Worm (Caenorhabditis elegans) whole organism, L1 larva: ENCODE data around the gene C07A9.10.
A peak's percentile ranks its signal among the peaks of the same experiment; 100 is the strongest.

Experiments
- C04F5.9 ChIP-seq: sonication (generic microtip); optimal IDR thresholded peaks from 2 replicates; lab custom pipeline; 2016; ENCODE audit warnings: missing genetic modification characterization, missing compliant biosample characterization
- C16A3.4 ChIP-seq: fragments of 150-350 bp; optimal IDR thresholded peaks from 2 replicates; lab custom pipeline; 2014; ENCODE audit warnings: missing biosample characterization, missing genetic modification characterization
- C34B4.2 ChIP-seq: sonication (generic microtip); optimal IDR thresholded peaks from 2 replicates; lab custom pipeline; 2017; ENCODE audit warnings: mild to moderate bottlenecking, missing genetic modification characterization, missing compliant biosample characterization
- F16B12.6 ChIP-seq: fragments of 150-350 bp; optimal IDR thresholded peaks from 2 replicates; lab custom pipeline; 2014; ENCODE audit warnings: missing biosample characterization, missing genetic modification characterization
- Y116A8C.19 ChIP-seq: sonication (generic microtip); optimal IDR thresholded peaks from 2 replicates; lab custom pipeline; 2016; ENCODE audit warnings: missing compliant biosample characterization, missing genetic modification characterization, borderline replicate concordance
- alr-1 ChIP-seq: fragments of 200-800 bp; sonication (Bioruptor generic); optimal IDR thresholded peaks from 2 replicates; lab custom pipeline; 2018; ENCODE audit warnings: borderline replicate concordance, mild to moderate bottlenecking, missing genetic modification characterization, missing compliant biosample characterization
- ceh-63 ChIP-seq: fragments of 200-800 bp; sonication (Bioruptor generic); optimal IDR thresholded peaks from 2 replicates; lab custom pipeline; 2018; ENCODE audit warnings: mild to moderate bottlenecking, missing genetic modification characterization, missing compliant biosample characterization
- ceh-8 ChIP-seq: fragments of 200-800 bp; sonication (Bioruptor generic); optimal IDR thresholded peaks from 2 replicates; lab custom pipeline; 2018; ENCODE audit warnings: mild to moderate bottlenecking, missing genetic modification characterization, moderate library complexity, missing compliant biosample characterization
- efl-1 ChIP-seq, 4 experiments: fragments of 150-350 bp; optimal IDR thresholded peaks in 3 of 4; peaks in 1 of 4; 1 replicate in 1 of 4; 2 replicates in 3 of 4; lab custom pipeline; 2014; ENCODE audit warnings: missing biosample characterization in 2 of 4, missing genetic modification characterization in 2 of 4, missing genetic modification reagents in 2 of 4
- egl-13 ChIP-seq: sonication (generic microtip); optimal IDR thresholded peaks from 2 replicates; lab custom pipeline; 2016; ENCODE audit warnings: missing genotype, missing genetic modification reagents, missing genetic modification characterization, missing compliant biosample characterization
- elt-2 ChIP-seq: sonication (generic microtip); optimal IDR thresholded peaks from 2 replicates; lab custom pipeline; 2016; ENCODE audit warnings: missing genetic modification characterization, mild to moderate bottlenecking, inconsistent platforms, missing compliant biosample characterization, missing genetic modification reagents
- elt-3 ChIP-seq, 6 experiments: fragments of 150-350 bp in 1 of 6; sonication (generic microtip); optimal IDR thresholded peaks; 2 replicates each; lab custom pipeline; 2017 to 2018; ENCODE audit warnings: missing biosample characterization in 6 of 6, missing genetic modification characterization in 6 of 6, inconsistent platforms in 1 of 6
- hlh-17 ChIP-seq: fragments of 200-800 bp; sonication (Bioruptor generic); optimal IDR thresholded peaks from 2 replicates; lab custom pipeline; 2018; ENCODE audit warnings: missing genetic modification characterization, mild to moderate bottlenecking, missing compliant biosample characterization, moderate library complexity, borderline replicate concordance
- irx-1 ChIP-seq: sonication (generic microtip); optimal IDR thresholded peaks from 2 replicates; lab custom pipeline; 2016; ENCODE audit warnings: missing genetic modification characterization, missing compliant biosample characterization
- isw-1 ChIP-seq: fragments of 200-800 bp; sonication (Bioruptor generic); IDR thresholded peaks from 2 replicates; pipeline ENCODE4 v1.3.6; 2022; ENCODE audit warnings: missing genetic modification characterization, missing compliant biosample characterization
- jun-1 ChIP-seq: fragments of 150-350 bp; optimal IDR thresholded peaks from 2 replicates; lab custom pipeline; 2014; ENCODE audit warnings: missing biosample characterization, missing genetic modification reagents, missing genetic modification characterization
- lin-13 ChIP-seq: fragments of 150-350 bp; optimal IDR thresholded peaks from 2 replicates; lab custom pipeline; 2014; ENCODE audit warnings: missing biosample characterization, missing genetic modification reagents, missing genetic modification characterization
- lin-14 ChIP-seq: fragments of 200-800 bp; sonication (Bioruptor generic); optimal IDR thresholded peaks from 2 replicates; lab custom pipeline; 2018; ENCODE audit warnings: mild to moderate bottlenecking, missing genetic modification characterization, moderate library complexity, missing compliant biosample characterization
- lin-35 ChIP-seq, 2 experiments: fragments of 150-350 bp; optimal IDR thresholded peaks; 2 replicates each; lab custom pipeline; 2014; ENCODE audit warnings: missing biosample characterization in 2 of 2, missing genetic modification characterization in 2 of 2, missing genetic modification reagents in 2 of 2
- lin-39 ChIP-seq: fragments of 150-350 bp; optimal IDR thresholded peaks from 2 replicates; lab custom pipeline; 2014; ENCODE audit warnings: missing biosample characterization, missing genetic modification reagents, missing genetic modification characterization
- lir-3 ChIP-seq: sonication (generic microtip); optimal IDR thresholded peaks from 2 replicates; lab custom pipeline; 2016; ENCODE audit warnings: mild to moderate bottlenecking, missing genetic modification characterization, moderate library complexity, missing compliant biosample characterization; ENCODE audit not compliant: poor library complexity
- lsy-2 ChIP-seq, 2 experiments: fragments of 150-350 bp; optimal IDR thresholded peaks; 2 replicates each; lab custom pipeline; 2014; ENCODE audit warnings: missing biosample characterization in 2 of 2, missing genetic modification characterization in 2 of 2
- mep-1 ChIP-seq: fragments of 150-350 bp; optimal IDR thresholded peaks from 2 replicates; lab custom pipeline; 2014; ENCODE audit warnings: missing biosample characterization, missing genetic modification characterization
- nhr-11 ChIP-seq: fragments of 150-350 bp; optimal IDR thresholded peaks from 2 replicates; lab custom pipeline; 2014; ENCODE audit warnings: missing biosample characterization, missing genetic modification characterization
- nhr-19 ChIP-seq: fragments of 200-800 bp; sonication (Bioruptor generic); conservative IDR thresholded peaks from 2 replicates; pipeline ENCODE4 v1.3.6; 2022; ENCODE audit warnings: missing genetic modification characterization, missing compliant biosample characterization
- nhr-237 ChIP-seq: fragments of 150-350 bp; optimal IDR thresholded peaks from 2 replicates; lab custom pipeline; 2014; ENCODE audit warnings: missing biosample characterization, missing genetic modification characterization
- nhr-28 ChIP-seq: fragments of 150-350 bp; optimal IDR thresholded peaks from 2 replicates; lab custom pipeline; 2014; ENCODE audit warnings: missing biosample characterization, missing genetic modification characterization
- nhr-47 ChIP-seq: sonication (generic microtip); optimal IDR thresholded peaks from 2 replicates; lab custom pipeline; 2016; ENCODE audit warnings: mild to moderate bottlenecking, missing genetic modification characterization, moderate library complexity, missing compliant biosample characterization
- nhr-76 ChIP-seq: sonication (generic microtip); optimal IDR thresholded peaks from 2 replicates; lab custom pipeline; 2017; ENCODE audit warnings: missing biosample characterization, missing genetic modification characterization
- nhr-77 ChIP-seq: fragments of 150-350 bp; optimal IDR thresholded peaks from 2 replicates; lab custom pipeline; 2014; ENCODE audit warnings: missing biosample characterization, missing genetic modification characterization
- nhr-84 ChIP-seq: sonication (generic microtip); optimal IDR thresholded peaks from 2 replicates; lab custom pipeline; 2017; ENCODE audit warnings: missing biosample characterization, missing genetic modification characterization
- nhr-85 ChIP-seq: sonication (generic microtip); peaks from one replicate; lab custom pipeline; 2016; ENCODE audit warnings: missing genetic modification characterization, inconsistent platforms, missing compliant biosample characterization
- nhr-90 ChIP-seq: sonication (generic microtip); optimal IDR thresholded peaks from 2 replicates; lab custom pipeline; 2016; ENCODE audit warnings: mild to moderate bottlenecking, missing genetic modification characterization, missing compliant biosample characterization; ENCODE audit not compliant: poor library complexity
- pax-3 ChIP-seq: fragments of 200-800 bp; sonication (Bioruptor generic); optimal IDR thresholded peaks from 2 replicates; lab custom pipeline; 2018; ENCODE audit warnings: mild to moderate bottlenecking, missing genetic modification characterization, moderate library complexity, missing compliant biosample characterization
- snpc-4 ChIP-seq: fragments of 150-350 bp; optimal IDR thresholded peaks from 2 replicates; lab custom pipeline; 2014; ENCODE audit warnings: missing biosample characterization, missing genetic modification characterization
- snu-23 ChIP-seq: sonication (generic microtip); optimal IDR thresholded peaks from 2 replicates; lab custom pipeline; 2016; ENCODE audit warnings: missing genetic modification characterization, missing compliant biosample characterization
- sox-4 ChIP-seq: sonication (generic microtip); optimal IDR thresholded peaks from 2 replicates; lab custom pipeline; 2016; ENCODE audit warnings: missing genetic modification characterization, missing compliant biosample characterization
- sptf-1 ChIP-seq: fragments of 150-350 bp; optimal IDR thresholded peaks from 2 replicates; lab custom pipeline; 2014; ENCODE audit warnings: missing biosample characterization, missing genetic modification characterization
- sup-37 ChIP-seq: fragments of 200-800 bp; sonication (Bioruptor generic); optimal IDR thresholded peaks from 2 replicates; lab custom pipeline; 2018; ENCODE audit warnings: mild to moderate bottlenecking, missing genetic modification characterization, missing compliant biosample characterization
- swsn-7 ChIP-seq: sonication (generic microtip); optimal IDR thresholded peaks from 2 replicates; lab custom pipeline; 2016; ENCODE audit warnings: missing genetic modification characterization, missing compliant biosample characterization
- tbx-2 ChIP-seq: sonication (generic microtip); optimal IDR thresholded peaks from 2 replicates; lab custom pipeline; 2016; ENCODE audit warnings: missing genetic modification characterization, missing compliant biosample characterization
- tlp-1 ChIP-seq: fragments of 150-350 bp; optimal IDR thresholded peaks from 2 replicates; lab custom pipeline; 2014; ENCODE audit warnings: missing biosample characterization, missing genetic modification characterization
- unc-130 ChIP-seq: fragments of 150-350 bp; optimal IDR thresholded peaks from 2 replicates; lab custom pipeline; 2017; ENCODE audit warnings: missing biosample characterization, missing genetic modification characterization, inconsistent platforms
- unc-86 ChIP-seq: sonication (generic microtip); optimal IDR thresholded peaks from 2 replicates; lab custom pipeline; 2016; ENCODE audit warnings: missing genetic modification characterization, missing compliant biosample characterization
- unc-98 ChIP-seq: fragments of 200-800 bp; sonication (Bioruptor generic); IDR thresholded peaks from 2 replicates; pipeline ENCODE4 v1.3.6; 2022; ENCODE audit warnings: missing genetic modification characterization, missing compliant biosample characterization
- xbp-1 ChIP-seq: sonication (generic microtip); optimal IDR thresholded peaks from 2 replicates; lab custom pipeline; 2016; ENCODE audit warnings: missing genetic modification characterization, missing compliant biosample characterization
- zag-1 ChIP-seq: fragments of 150-350 bp; optimal IDR thresholded peaks from 2 replicates; lab custom pipeline; 2014; ENCODE audit warnings: missing biosample characterization, missing genetic modification characterization
- zip-4 ChIP-seq: fragments of 200-800 bp; sonication (Bioruptor generic); optimal IDR thresholded peaks from 2 replicates; lab custom pipeline; 2018; ENCODE audit warnings: mild to moderate bottlenecking, missing genetic modification characterization, moderate library complexity, missing compliant biosample characterization
- ztf-11 ChIP-seq, 2 experiments: sonication (generic microtip); optimal IDR thresholded peaks; 2 replicates each; lab custom pipeline; 2016 to 2017; ENCODE audit warnings: missing genetic modification characterization in 2 of 2, missing biosample characterization in 1 of 2, missing compliant biosample characterization in 1 of 2

Gene C07A9.10

DNA sequence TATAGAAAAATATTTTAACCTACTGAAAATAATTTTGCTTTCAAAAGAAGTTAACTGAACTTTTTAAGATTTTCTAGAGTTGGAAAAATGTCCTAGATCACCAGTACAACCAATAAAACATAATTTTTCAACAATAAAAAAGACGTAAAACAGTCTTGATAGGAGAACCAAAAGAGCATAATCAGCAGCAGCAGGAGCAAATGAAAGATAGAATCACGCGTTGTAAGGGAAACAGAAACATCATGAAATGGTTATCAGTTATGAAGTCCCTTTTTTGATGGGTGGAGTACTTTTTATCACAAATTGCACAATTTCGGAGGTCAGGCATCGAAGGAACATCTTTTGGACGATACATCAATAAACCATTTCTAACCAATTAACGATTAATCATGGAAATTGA, 36.1 kb upstream of the C07A9.10 start (continued):
- TF ChIP-seq hlh-17 (GFP tag; lab: Kevin White, UChicago) (no peak), lin-39 (tag; lab: Kevin White, UChicago) (no peak), C34B4.2 (tag; lab: Kevin White, UChicago) (no peak), lin-35 (GFP tag; optimal IDR thresholded peaks at IDR 0.05; lab: Kevin White, UChicago) (peak in 1 of 2 experiments; percentile 26), nhr-77 (no peak), pax-3 (tag; lab: Kevin White, UChicago) (no peak), nhr-76 (tag; lab: Kevin White, UChicago) (no peak), lin-13 (GFP tag; lab: Kevin White, UChicago) (no peak), tlp-1 (tag; lab: Kevin White, UChicago) (peak; percentile 59), nhr-84 (tag; lab: Kevin White, UChicago) (no peak), zag-1 (tag; lab: Kevin White, UChicago) (no peak), isw-1 (GFP tag; lab: Robert Waterston, UW) (no peak), C16A3.4 (tag; lab: Kevin White, UChicago) (no peak), ceh-8 (no peak), irx-1 (tag; lab: Kevin White, UChicago) (no peak), ceh-63 (GFP tag; lab: Kevin White, UChicago) (no peak), unc-86 (tag; lab: Kevin White, UChicago) (no peak), alr-1 (tag; lab: Kevin White, UChicago) (no peak), ztf-11 (tag; optimal IDR thresholded peaks at IDR 0.05; lab: Kevin White, UChicago) (no peak), sup-37 (no peak), Y116A8C.19 (tag; lab: Kevin White, UChicago) (no peak), sptf-1 (tag; lab: Kevin White, UChicago) (no peak), F16B12.6 (no peak), tbx-2 (tag; lab: Kevin White, UChicago) (no peak), unc-98 (GFP tag; lab: Robert Waterston, UW) (no peak), sox-4 (tag; lab: Kevin White, UChicago) (no peak)
- TF ChIP-seq, all 84 proteins: peak for 6

DNA sequence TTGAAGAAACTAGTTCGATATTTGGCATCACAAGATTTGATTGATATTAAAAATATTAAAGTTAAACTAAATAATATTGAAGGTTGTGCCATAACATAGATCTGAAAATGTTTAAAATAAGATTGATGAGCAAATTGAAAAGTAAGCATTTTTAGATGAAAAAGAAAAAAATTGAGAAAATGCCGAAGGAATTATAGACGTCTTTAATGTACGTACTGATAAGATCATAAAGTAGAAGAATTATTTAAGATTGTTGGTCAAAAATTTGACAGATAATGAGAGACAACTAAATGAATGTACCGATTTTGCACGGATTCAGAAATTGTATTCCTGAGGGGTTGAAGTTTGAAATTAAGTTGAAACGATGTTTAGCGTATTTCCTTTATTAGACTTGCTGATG, 34.3 kb upstream of the C07A9.10 start, which contains the start of gene ncx-7:
Gene ncx-7, minus strand, starts transcription at position 101 of the 400 bp plus-strand sequence.
- no peak for TF ChIP-seq lin-14 (GFP tag; lab: Kevin White, UChicago)
- TF ChIP-seq elt-2 (tag; lab: Kevin White, UChicago) = peak; percentile 39
- no peak for TF ChIP-seq xbp-1 (tag; lab: Kevin White, UChicago)
- no peak for TF ChIP-seq snu-23

DNA sequence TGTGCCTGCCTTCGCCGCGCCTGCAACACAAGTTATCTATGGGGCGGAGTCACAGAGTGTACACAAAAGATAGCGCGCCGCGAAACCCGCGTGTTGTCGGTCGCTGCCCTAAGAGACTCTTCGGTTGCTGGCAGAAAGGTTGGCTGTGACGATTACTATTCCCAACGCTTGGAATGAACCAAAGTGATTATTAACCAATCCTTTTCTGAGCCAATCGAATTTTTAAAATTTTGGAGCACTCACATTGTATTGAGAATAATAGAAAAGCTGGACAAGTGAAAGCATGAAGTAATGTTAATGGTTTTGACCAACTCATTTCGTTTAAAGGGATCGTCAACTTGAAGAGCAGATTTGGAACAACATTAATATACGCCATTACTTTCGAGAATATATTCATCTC, 31.4 kb upstream of the C07A9.10 start:
- TF ChIP-seq egl-13 (peak; percentile 20), lin-35 (GFP tag; optimal IDR thresholded peaks at IDR 0.05; lab: Kevin White, UChicago) (peak in 1 of 2 experiments; percentile 69), nhr-85 (tag; lab: Kevin White, UChicago) (peak; percentile 88), nhr-11 (tag; lab: Kevin White, UChicago) (no peak), zip-4 (GFP tag; lab: Kevin White, UChicago) (peak; percentile 64), snu-23 (peak; percentile 81), nhr-47 (peak; percentile 84), efl-1 (optimal IDR thresholded peaks at IDR 0.05; lab: Kevin White, UChicago) (peak; percentile 35 to 59), efl-1 (GFP tag; optimal IDR thresholded peaks at IDR 0.05 in 1 of 2; lab: Kevin White, UChicago) (peak; percentile 37 to 97), swsn-7 (tag; lab: Kevin White, UChicago) (peak; percentile 78), nhr-28 (tag; lab: Kevin White, UChicago) (no peak), unc-130 (tag; lab: Kevin White, UChicago) (no peak), C04F5.9 (peak; percentile 43), lin-39 (tag; lab: Kevin White, UChicago) (peak; percentile 56), snpc-4 (tag; lab: Kevin White, UChicago) (peak; percentile 99), mep-1 (tag; lab: Kevin White, UChicago) (peak; percentile 14), lsy-2 (tag; optimal IDR thresholded peaks at IDR 0.05; lab: Kevin White, UChicago) (peak; percentile 32 to 69), xbp-1 (tag; lab: Kevin White, UChicago) (peak; percentile 58), lin-14 (GFP tag; lab: Kevin White, UChicago) (peak; percentile 64), nhr-19 (GFP tag; lab: Robert Waterston, UW) (peak; percentile 88), tbx-2 (tag; lab: Kevin White, UChicago) (peak; percentile 60), nhr-237 (tag; lab: Kevin White, UChicago) (no peak), lir-3 (tag; lab: Kevin White, UChicago) (peak; percentile 31), elt-3 (tag; optimal IDR thresholded peaks at IDR 0.05; lab: Kevin White, UChicago) (peak in 4 of 6 experiments; percentile 3 to 14 (median 8)), jun-1 (peak; percentile 4), nhr-90 (tag; lab: Kevin White, UChicago) (peak; percentile 91)
